Fruit fly (Drosophila melanogaster) whole organism, adult: ENCODE data around the gene PH4alphaNE1.

Source experiments
- CG5204 ChIP-seq: fragments of 200-800 bp; sonication (Bioruptor generic); optimal IDR thresholded peaks from 2 replicates; lab custom pipeline; 2016; ENCODE audit warnings: missing biosample characterization, missing genetic modification characterization
- Clk ChIP-seq: fragments of 200-800 bp; sonication (Bioruptor generic); optimal IDR thresholded peaks from 2 replicates; lab custom pipeline; 2017; ENCODE audit warnings: missing biosample characterization, missing genetic modification characterization
- pad ChIP-seq: fragments of 200-800 bp; sonication (Bioruptor generic); optimal IDR thresholded peaks from 3 replicates; lab custom pipeline; 2017; ENCODE audit warnings: missing biosample characterization, missing genetic modification characterization, mild to moderate bottlenecking, moderate library complexity, missing genetic modification reagents
- toe ChIP-seq: fragments of 200-800 bp; sonication (Bioruptor generic); optimal IDR thresholded peaks from 2 replicates; lab custom pipeline; 2016; ENCODE audit warnings: missing biosample characterization, missing genetic modification characterization

dm6 chr3R:30500226-30500625 is at the start of gene PH4alphaNE1:
- TF ChIP-seq toe (no peak), pad (GFP tag; lab: Kevin White, UChicago) (no peak), Clk (GFP tag; lab: Kevin White, UChicago) (no peak), CG5204 (GFP tag; lab: Kevin White, UChicago) (no peak)
